Fruit fly (Drosophila melanogaster) whole organism, embryonic: Measurements from ENCODE around the gene smg.

ENCODE experiments used
- Asciz ChIP-seq: fragments of 200-800 bp; sonication (Bioruptor generic); optimal IDR thresholded peaks from 2 replicates; lab custom pipeline; 2017; ENCODE audit warnings: missing biosample characterization, mild to moderate bottlenecking, missing genetic modification characterization, missing genetic modification reagents
- CG10209 ChIP-seq: fragments of 200-800 bp; sonication (Bioruptor generic); optimal IDR thresholded peaks from 3 replicates; lab custom pipeline; 2017; ENCODE audit warnings: missing biosample characterization, mild to moderate bottlenecking, missing genetic modification characterization, missing genetic modification reagents
- CG10543 ChIP-seq: fragments of 200-800 bp; sonication (Bioruptor generic); optimal IDR thresholded peaks from 3 replicates; lab custom pipeline; 2017; ENCODE audit warnings: missing biosample characterization, mild to moderate bottlenecking, missing genetic modification characterization, moderate library complexity
- CG11093 ChIP-seq: fragments of 200-800 bp; sonication (Bioruptor generic); IDR thresholded peaks from 3 replicates; pipeline ENCODE4 v1.3.6; 2022; ENCODE audit warnings: missing biosample characterization, missing genetic modification characterization
- CG12942 ChIP-seq: fragments of 200-800 bp; sonication (Bioruptor generic); optimal IDR thresholded peaks from 3 replicates; lab custom pipeline; 2016; ENCODE audit warnings: missing biosample characterization, missing genetic modification characterization
- CG13424 ChIP-seq: fragments of 200-800 bp; sonication (Bioruptor generic); optimal IDR thresholded peaks from 2 replicates; lab custom pipeline; 2019; ENCODE audit warnings: missing biosample characterization, mild to moderate bottlenecking, missing genetic modification characterization, moderate library complexity
- CG13624 ChIP-seq: fragments of 200-800 bp; sonication (Bioruptor generic); optimal IDR thresholded peaks from 2 replicates; lab custom pipeline; 2016; ENCODE audit warnings: missing biosample characterization, missing genetic modification characterization
- CG14441 ChIP-seq: fragments of 200-800 bp; sonication (Bioruptor generic); IDR thresholded peaks from 2 replicates; pipeline ENCODE4 v1.3.6; 2022; ENCODE audit warnings: missing biosample characterization, missing genetic modification characterization
- CG14965 ChIP-seq: fragments of 200-800 bp; sonication (Bioruptor generic); optimal IDR thresholded peaks from 2 replicates; lab custom pipeline; 2016; ENCODE audit warnings: missing biosample characterization, missing genetic modification characterization, borderline replicate concordance
- CG15011 ChIP-seq: fragments of 200-800 bp; sonication (Bioruptor generic); optimal IDR thresholded peaks from 3 replicates; lab custom pipeline; 2018; ENCODE audit warnings: missing biosample characterization, mild to moderate bottlenecking, missing genetic modification characterization
- CG15479 ChIP-seq: fragments of 200-800 bp; sonication (Bioruptor generic); optimal IDR thresholded peaks from 3 replicates; lab custom pipeline; 2019; ENCODE audit warnings: missing biosample characterization, mild to moderate bottlenecking, missing genetic modification characterization, moderate library complexity
- CG15514 ChIP-seq: fragments of 200-800 bp; sonication (Bioruptor generic); optimal IDR thresholded peaks from 3 replicates; lab custom pipeline; 2017; ENCODE audit warnings: missing biosample characterization, missing genetic modification characterization, mild to moderate bottlenecking, moderate library complexity, missing genetic modification reagents
- CG17802 ChIP-seq: fragments of 200-800 bp; sonication (Bioruptor generic); optimal IDR thresholded peaks from 2 replicates; lab custom pipeline; 2018; ENCODE audit warnings: missing biosample characterization, mild to moderate bottlenecking, missing genetic modification characterization, moderate library complexity
- CG18476 ChIP-seq: fragments of 200-800 bp; sonication (Bioruptor generic); optimal IDR thresholded peaks from 2 replicates; lab custom pipeline; 2016; ENCODE audit warnings: missing biosample characterization, mild to moderate bottlenecking, missing genetic modification characterization
- CG2129 ChIP-seq: fragments of 200-800 bp; sonication (Bioruptor generic); IDR thresholded peaks from 2 replicates; pipeline ENCODE4 v1.3.6; 2022; ENCODE audit warnings: missing biosample characterization, missing genetic modification characterization; ENCODE audit not compliant: partially characterized antibody
- CG30431 ChIP-seq: fragments of 200-800 bp; sonication (Bioruptor generic); optimal IDR thresholded peaks from 2 replicates; lab custom pipeline; 2017; ENCODE audit warnings: missing biosample characterization, missing genetic modification characterization
- CG32772 ChIP-seq: fragments of 200-800 bp; sonication (Bioruptor generic); IDR thresholded peaks from 2 replicates; pipeline ENCODE4 v1.3.6; 2022; ENCODE audit warnings: missing biosample characterization, missing genetic modification characterization
- CG33213 ChIP-seq: fragments of 200-800 bp; sonication (Bioruptor generic); optimal IDR thresholded peaks from 3 replicates; lab custom pipeline; 2016; ENCODE audit warnings: missing biosample characterization, missing genetic modification characterization
- CG4424 ChIP-seq: fragments of 200-800 bp; sonication (Bioruptor generic); optimal IDR thresholded peaks from 3 replicates; lab custom pipeline; 2016; ENCODE audit warnings: missing biosample characterization, missing genetic modification characterization
- CG4820 ChIP-seq: fragments of 200-800 bp; sonication (Bioruptor generic); optimal IDR thresholded peaks from 3 replicates; lab custom pipeline; 2016; ENCODE audit warnings: missing biosample characterization, missing genetic modification characterization
- CG5245 ChIP-seq: fragments of 200-800 bp; sonication (Bioruptor generic); optimal IDR thresholded peaks from 3 replicates; lab custom pipeline; 2016; ENCODE audit warnings: missing biosample characterization, missing genetic modification characterization
- CG7839 ChIP-seq: fragments of 200-800 bp; sonication (Bioruptor generic); optimal IDR thresholded peaks from 3 replicates; lab custom pipeline; 2018; ENCODE audit warnings: missing biosample characterization, mild to moderate bottlenecking, missing genetic modification characterization, moderate library complexity
- CG8089 ChIP-seq: fragments of 200-800 bp; sonication (Bioruptor generic); optimal IDR thresholded peaks from 3 replicates; lab custom pipeline; 2016; ENCODE audit warnings: missing biosample characterization, missing genetic modification characterization
- CoRest ChIP-seq: fragments of 200-800 bp; sonication (Bioruptor generic); optimal IDR thresholded peaks from 3 replicates; lab custom pipeline; 2018; ENCODE audit warnings: missing biosample characterization, mild to moderate bottlenecking, missing genetic modification characterization, moderate library complexity
- Dad ChIP-seq: fragments of 200-800 bp; sonication (Bioruptor generic); optimal IDR thresholded peaks from 3 replicates; lab custom pipeline; 2016; ENCODE audit warnings: missing biosample characterization, missing genetic modification characterization
- Deaf1 ChIP-seq: fragments of 200-800 bp; optimal IDR thresholded peaks from 3 replicates; lab custom pipeline; 2019; ENCODE audit warnings: missing biosample characterization, mild to moderate bottlenecking, missing genetic modification characterization, moderate library complexity
- Fer3 ChIP-seq: fragments of 200-800 bp; sonication (Bioruptor generic); optimal IDR thresholded peaks from 2 replicates; lab custom pipeline; 2018; ENCODE audit warnings: missing biosample characterization, mild to moderate bottlenecking, missing genetic modification characterization, moderate library complexity
- Gsc ChIP-seq: fragments of 200-800 bp; sonication (Bioruptor generic); IDR thresholded peaks from 2 replicates; pipeline ENCODE4 v1.3.6; 2022; ENCODE audit warnings: missing biosample characterization, missing genetic modification characterization
- Hmr ChIP-seq: fragments of 200-800 bp; sonication (Bioruptor generic); optimal IDR thresholded peaks from 3 replicates; lab custom pipeline; 2017; ENCODE audit warnings: mild to moderate bottlenecking, missing biosample characterization, missing genetic modification reagents, missing genetic modification characterization
- Hr3 ChIP-seq: fragments of 200-800 bp; sonication (Bioruptor generic); optimal IDR thresholded peaks from 3 replicates; lab custom pipeline; 2016; ENCODE audit warnings: missing biosample characterization, missing genetic modification characterization
- Pdp1 ChIP-seq, 2 experiments: fragments of 200-800 bp; sonication (Bioruptor generic); optimal IDR thresholded peaks; 3 replicates each; lab custom pipeline; 2016; ENCODE audit warnings: missing biosample characterization in 2 of 2, missing genetic modification characterization in 2 of 2, mild to moderate bottlenecking in 1 of 2, moderate library complexity in 1 of 2
- Sox100B ChIP-seq: fragments of 200-800 bp; sonication (Bioruptor generic); optimal IDR thresholded peaks from 3 replicates; lab custom pipeline; 2018; ENCODE audit warnings: missing biosample characterization, mild to moderate bottlenecking, missing genetic modification characterization
- Xbp1 ChIP-seq: fragments of 200-800 bp; sonication (Bioruptor generic); optimal IDR thresholded peaks from 3 replicates; lab custom pipeline; 2016; ENCODE audit warnings: missing biosample characterization, mild to moderate bottlenecking, missing genetic modification characterization
- bab2 ChIP-seq: fragments of 200-800 bp; sonication (Bioruptor generic); optimal IDR thresholded peaks from 2 replicates; lab custom pipeline; 2016; ENCODE audit warnings: missing biosample characterization, missing genetic modification characterization
- chn ChIP-seq: fragments of 200-800 bp; sonication (Bioruptor generic); optimal IDR thresholded peaks from 2 replicates; lab custom pipeline; 2016; ENCODE audit warnings: missing biosample characterization, missing genetic modification characterization
- fd96Cb ChIP-seq: fragments of 200-800 bp; sonication (Bioruptor generic); optimal IDR thresholded peaks from 2 replicates; lab custom pipeline; 2018; ENCODE audit warnings: missing biosample characterization, mild to moderate bottlenecking, missing genetic modification characterization, moderate library complexity
- gsb ChIP-seq: fragments of 200-800 bp; sonication (Bioruptor generic); IDR thresholded peaks from 2 replicates; pipeline ENCODE4 v1.3.6; 2022; ENCODE audit warnings: missing biosample characterization, missing genetic modification characterization
- insv ChIP-seq, 2 experiments: fragments of 200-800 bp; sonication (Bioruptor generic); optimal IDR thresholded peaks; 3 replicates each; lab custom pipeline; 2016 to 2018; ENCODE audit warnings: missing biosample characterization in 2 of 2, missing genetic modification characterization in 2 of 2
- kay ChIP-seq: fragments of 200-800 bp; sonication (Bioruptor generic); optimal IDR thresholded peaks from 2 replicates; lab custom pipeline; 2016; ENCODE audit warnings: missing biosample characterization, missing genetic modification characterization
- klu ChIP-seq: fragments of 200-800 bp; sonication (Bioruptor generic); IDR thresholded peaks from 2 replicates; pipeline ENCODE4 v1.3.6; 2022; ENCODE audit warnings: missing biosample characterization, missing genetic modification characterization
- pb ChIP-seq: fragments of 200-800 bp; sonication (Bioruptor generic); optimal IDR thresholded peaks from 3 replicates; lab custom pipeline; 2016; ENCODE audit warnings: missing biosample characterization, missing genetic modification characterization
- pho ChIP-seq: fragments of 200-800 bp; sonication (Bioruptor generic); optimal IDR thresholded peaks from 2 replicates; lab custom pipeline; 2016; ENCODE audit warnings: missing biosample characterization, missing genetic modification characterization
- scrt ChIP-seq: fragments of 200-800 bp; sonication (Bioruptor generic); optimal IDR thresholded peaks from 2 replicates; lab custom pipeline; 2018; ENCODE audit warnings: missing biosample characterization, mild to moderate bottlenecking, missing genetic modification characterization, moderate library complexity
- slp2 ChIP-seq: fragments of 200-800 bp; sonication (Bioruptor generic); optimal IDR thresholded peaks from 2 replicates; lab custom pipeline; 2016; ENCODE audit warnings: missing biosample characterization, missing genetic modification characterization
- sna ChIP-seq: fragments of 200-800 bp; sonication (Bioruptor generic); IDR thresholded peaks from 2 replicates; pipeline ENCODE4 v1.3.6; 2022; ENCODE audit warnings: missing biosample characterization, missing genetic modification characterization; ENCODE audit not compliant: partially characterized antibody
- so ChIP-seq: fragments of 200-800 bp; sonication (Bioruptor generic); IDR thresholded peaks from 3 replicates; pipeline ENCODE4 v1.3.6; 2022; ENCODE audit warnings: missing biosample characterization, missing genetic modification characterization
- sqz ChIP-seq: fragments of 200-800 bp; sonication (Bioruptor generic); optimal IDR thresholded peaks from 3 replicates; lab custom pipeline; 2018; ENCODE audit warnings: missing biosample characterization, mild to moderate bottlenecking, missing genetic modification characterization
- tll ChIP-seq, 2 experiments: fragments of 200-800 bp in 1 of 2; fragments of >200 bp in 1 of 2; sonication (Bioruptor generic) in 1 of 2; optimal IDR thresholded peaks; 2 replicates each; lab custom pipeline; 2017 to 2019; ENCODE audit warnings: missing biosample characterization in 2 of 2, missing genetic modification characterization in 2 of 2, mild to moderate bottlenecking in 1 of 2, moderate library complexity in 1 of 2
- tna ChIP-seq: fragments of 200-800 bp; sonication (Bioruptor generic); IDR thresholded peaks from 2 replicates; pipeline ENCODE4 v1.3.6; 2022; ENCODE audit warnings: missing biosample characterization, missing genetic modification characterization; ENCODE audit not compliant: partially characterized antibody

The smg gene

DNA sequence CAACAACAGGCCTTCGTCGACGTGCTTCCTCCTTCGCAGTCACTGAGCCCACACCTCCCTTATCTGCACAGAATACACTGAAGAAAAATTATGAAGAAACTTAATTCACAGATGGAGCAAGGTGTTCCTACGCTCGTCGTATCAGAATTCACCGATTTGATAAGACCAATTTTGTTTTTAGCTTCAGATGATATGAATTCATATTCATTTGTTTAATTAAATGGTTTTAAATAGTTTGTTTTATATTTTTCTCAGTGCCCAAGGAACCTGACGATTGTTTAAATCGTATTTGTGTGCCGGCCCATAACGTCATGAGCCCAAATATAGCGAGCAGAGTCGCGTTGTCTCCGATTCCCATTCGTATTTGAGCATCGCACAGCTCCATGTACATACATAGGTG lies 25.8 kb upstream of the smg start (continued):
- TF ChIP-seq Xbp1 (GFP tag; lab: Kevin White, UChicago) (peak; percentile 67), CG32772 (GFP tag; lab: Robert Waterston, UW) (peak; percentile 56), Gsc (GFP tag; lab: Robert Waterston, UW) (peak; percentile 19; the same call in 1 of the 2 replicates), CG15479 (GFP tag; lab: Kevin White, UChicago) (peak; percentile 80), CG33213 (GFP tag; lab: Kevin White, UChicago) (peak; percentile 49), CG5245 (GFP tag; lab: Kevin White, UChicago) (peak; percentile 45), CG30431 (GFP tag; lab: Kevin White, UChicago) (peak; percentile 77), CG4424 (GFP tag; lab: Kevin White, UChicago) (peak; percentile 65), Dad (GFP tag; lab: Kevin White, UChicago) (peak; percentile 40), CG2129 (GFP tag; lab: Robert Waterston, UW) (no peak), pb (no peak), sqz (peak; percentile 11), Hr3 (GFP tag; lab: Kevin White, UChicago) (peak; percentile 52), gsb (GFP tag; lab: Robert Waterston, UW) (no peak), tll (GFP tag; optimal IDR thresholded peaks at IDR 0.05; lab: Kevin White, UChicago) (peak in 1 of 2 experiments; percentile 77), CG13624 (GFP tag; lab: Kevin White, UChicago) (peak; percentile 19), Asciz (no peak), kay (GFP tag; lab: Kevin White, UChicago) (no peak), Pdp1 (GFP tag; optimal IDR thresholded peaks at IDR 0.05; lab: Kevin White, UChicago) (peak; percentile 57 to 74), CG4820 (peak; percentile 64), sna (GFP tag; lab: Robert Waterston, UW) (no peak), CG15514 (GFP tag; lab: Kevin White, UChicago) (no peak), CG14965 (GFP tag; lab: Kevin White, UChicago) (peak; percentile 20), CG18476 (GFP tag; lab: Kevin White, UChicago) (peak; percentile 13), fd96Cb (tag; lab: Kevin White, UChicago) (peak; percentile 57), pho (peak; percentile 10), CG8089 (GFP tag; lab: Kevin White, UChicago) (peak; percentile 46), CG7839 (tag; lab: Kevin White, UChicago) (peak; percentile 75), klu (GFP tag; lab: Robert Waterston, UW) (peak; percentile 33; the same call in 1 of the 2 replicates), Fer3 (peak; percentile 15), scrt (GFP tag; lab: Kevin White, UChicago) (peak; percentile 36), CG15011 (GFP tag; lab: Kevin White, UChicago) (peak; percentile 9), slp2 (GFP tag; lab: Kevin White, UChicago) (peak; percentile 33), CG10209 (GFP tag; lab: Kevin White, UChicago) (peak; percentile 75), CG14441 (peak; percentile 28; the same call in 1 of the 2 replicates), CG12942 (GFP tag; lab: Kevin White, UChicago) (peak; percentile 8), Deaf1 (peak; percentile 45), Sox100B (peak; percentile 26), CG10543 (GFP tag; lab: Kevin White, UChicago) (peak; percentile 6), insv (GFP tag; optimal IDR thresholded peaks at IDR 0.05; lab: Kevin White, UChicago) (no peak), chn (GFP tag; lab: Kevin White, UChicago) (peak; percentile 73), bab2 (GFP tag; lab: Kevin White, UChicago) (peak; percentile 59), tna (GFP tag; lab: Robert Waterston, UW) (no peak), CG11093 (no peak; the same call in 2 of the 3 replicates), Hmr (GFP tag; lab: Kevin White, UChicago) (peak; percentile 28), CG13424 (tag; lab: Kevin White, UChicago) (peak; percentile 55), so (GFP tag; lab: Robert Waterston, UW) (0 out of 3 replicates have a peak, but pooled peaks have one; percentile 21), CG17802 (no peak), CoRest (tag; lab: Kevin White, UChicago) (peak; percentile 57)
